Worm (Caenorhabditis elegans): ENCODE data around the gene meg-2.

meg-2 gene

ce11 chrX:13948810-13949209, 22.9 kb upstream of the meg-2 start, which contains the start of gene alg-1:
Gene alg-1 (plus strand): TSS chrX:13949110.
- TF ChIP-seq pha-4 (tag; optimal IDR thresholded peaks at IDR 0.05) (no peak), ceh-91 (GFP tag; IDR thresholded peaks at IDR 0.05) (no peak), athp-1 (tag; optimal IDR thresholded peaks at IDR 0.05) (no peak), Y67H2A.10 (GFP tag; conservative IDR thresholded peaks at IDR 0.05) (no peak), efl-1 (GFP tag; optimal IDR thresholded peaks at IDR 0.05) (no peak), egl-18 (GFP tag; IDR thresholded peaks at IDR 0.05) (no peak), lin-26 (GFP tag; IDR thresholded peaks at IDR 0.05) (no peak), ccch-3 (GFP tag; optimal IDR thresholded peaks at IDR 0.05) (no peak), lsy-27 (tag; optimal IDR thresholded peaks at IDR 0.05; ENCODE audit: borderline replicate concordance, insufficient read depth) (no peak), let-526 (GFP tag; IDR thresholded peaks at IDR 0.05) (no peak), F37B4.10 (GFP tag; IDR thresholded peaks at IDR 0.05) (no peak), nfyb-1 (GFP tag; IDR thresholded peaks at IDR 0.05) (no peak), F52B5.7 (tag; optimal IDR thresholded peaks at IDR 0.05) (no peak), attf-3 (GFP tag; conservative IDR thresholded peaks at IDR 0.05) (no peak), sptf-2 (GFP tag; optimal IDR thresholded peaks at IDR 0.05) (no peak), nhr-27 (tag; optimal IDR thresholded peaks at IDR 0.05) (no peak), T07F8.4 (tag; optimal IDR thresholded peaks at IDR 0.05) (no peak), atf-7 (tag; optimal IDR thresholded peaks at IDR 0.05) (no peak)

ce11 chrX:13948167-13948566, 22.2 kb upstream of the meg-2 start:
- no peak for TF ChIP-seq sdz-38 (tag; optimal IDR thresholded peaks at IDR 0.05)
- 0 out of 2 replicates have a peak, but pooled peaks have one; percentile 17 for TF ChIP-seq pbrm-1 (GFP tag; IDR thresholded peaks at IDR 0.05)
- TF ChIP-seq lag-1 (GFP tag; IDR thresholded peaks at IDR 0.05), result 0 out of 2 replicates have a peak, but pooled peaks have one; percentile 33
- peak; percentile 9; the same call in 1 of the 2 replicates for TF ChIP-seq hmg-1.2 (GFP tag; IDR thresholded peaks at IDR 0.05)

DNA sequence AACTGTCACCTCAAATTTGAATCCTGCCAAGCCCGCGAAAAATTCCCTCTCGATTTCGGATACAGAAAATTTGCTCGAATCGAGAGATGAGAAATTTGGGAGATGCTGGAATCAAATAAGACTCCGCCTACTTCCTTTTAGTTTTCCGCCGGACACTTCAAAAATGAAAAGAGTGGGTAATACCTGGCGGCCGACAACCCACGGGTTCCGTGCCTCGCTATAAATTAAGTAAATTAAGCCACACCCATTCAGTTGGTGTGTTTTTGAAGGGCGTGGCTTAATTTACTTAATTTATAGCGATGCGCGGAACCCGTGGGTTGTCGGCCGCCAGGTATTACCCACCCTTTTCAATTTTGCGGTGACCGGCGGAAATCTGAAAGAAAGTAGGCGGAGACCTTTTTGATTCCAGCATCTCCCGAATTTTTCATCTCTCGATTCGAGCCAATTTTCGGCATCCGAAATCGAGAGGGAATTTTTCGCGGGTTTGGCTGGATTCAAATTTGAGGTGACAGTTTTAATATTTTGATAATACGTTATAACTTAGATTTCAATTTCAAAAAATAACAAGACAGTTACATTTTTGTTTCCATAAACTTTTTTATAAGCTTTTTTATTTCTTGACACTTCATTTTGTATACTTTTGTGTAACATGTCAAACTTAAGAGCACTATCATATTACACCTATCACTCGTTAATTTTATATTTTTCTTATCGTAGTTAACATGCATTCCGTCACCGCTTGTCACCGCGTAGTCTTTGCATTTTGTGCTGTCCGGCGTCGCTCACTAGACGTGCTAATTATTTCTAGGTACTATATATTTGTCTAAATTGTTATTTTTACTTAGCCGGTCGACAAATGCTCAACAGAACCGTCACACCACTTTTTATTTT, 21.0 kb upstream of the meg-2 start:
- no peak for TF ChIP-seq egl-44 (GFP tag; IDR thresholded peaks at IDR 0.05)
- TF ChIP-seq F37B4.10 (GFP tag; IDR thresholded peaks at IDR 0.05), result no peak
- TF ChIP-seq lsy-27 (tag; optimal IDR thresholded peaks at IDR 0.05; ENCODE audit: borderline replicate concordance, insufficient read depth), result no peak
- TF ChIP-seq xnd-1 (tag; optimal IDR thresholded peaks at IDR 0.05), result no peak
- TF ChIP-seq tbp1 (GFP tag; optimal IDR thresholded peaks at IDR 0.05), result no peak
- no peak for TF ChIP-seq ekl-4 (GFP tag; IDR thresholded peaks at IDR 0.05)
- TF ChIP-seq snpc-3.4 (tag; optimal IDR thresholded peaks at IDR 0.05), result peak; percentile 50
- TF ChIP-seq attf-6 (GFP tag; IDR thresholded peaks at IDR 0.05), result peak; percentile 37; the same call in 1 of the 2 replicates
- no peak for TF ChIP-seq sptf-2 (GFP tag; optimal IDR thresholded peaks at IDR 0.05)
- TF ChIP-seq C06A6.2 (GFP tag; conservative IDR thresholded peaks at IDR 0.05), result no peak
- 0 out of 2 replicates have a peak, but pooled peaks have one; percentile 5 for TF ChIP-seq rcor-1 (GFP tag; IDR thresholded peaks at IDR 0.05)
- TF ChIP-seq Y56A3A.18 (GFP tag; IDR thresholded peaks at IDR 0.05), result 0 out of 2 replicates have a peak, but pooled peaks have one; percentile 31
- TF ChIP-seq pbrm-1 (GFP tag; IDR thresholded peaks at IDR 0.05), result peak; percentile 55
- no peak for TF ChIP-seq ztf-6 (GFP tag; IDR thresholded peaks at IDR 0.05)
- peak; percentile 64 for TF ChIP-seq snpc-1.1 (tag; optimal IDR thresholded peaks at IDR 0.05; ENCODE audit: insufficient read depth)
- TF ChIP-seq Y79H2A.3 (GFP tag; conservative IDR thresholded peaks at IDR 0.05), result no peak
- TF ChIP-seq F39B2.1 (GFP tag; IDR thresholded peaks at IDR 0.05), result 0 out of 2 replicates have a peak, but pooled peaks have one; percentile 41
- peak; percentile 71 for TF ChIP-seq snpc-4 (GFP tag; optimal IDR thresholded peaks at IDR 0.05)
- peak in 3 of 4 experiments; percentile 67 to 96 (median 94) for TF ChIP-seq snpc-4 (tag; optimal IDR thresholded peaks at IDR 0.05)
- no peak for TF ChIP-seq rpc-1 (optimal IDR thresholded peaks at IDR 0.05)
- TF ChIP-seq rpc-1 (tag; optimal IDR thresholded peaks at IDR 0.05), result peak; percentile 12
- TF ChIP-seq ztf-25 (GFP tag; IDR thresholded peaks at IDR 0.05), result 0 out of 2 replicates have a peak, but pooled peaks have one; percentile 6
- TF ChIP-seq nhr-80 (tag; optimal IDR thresholded peaks at IDR 0.05), result peak; percentile 72
- TF ChIP-seq ceh-27 (GFP tag; optimal IDR thresholded peaks at IDR 0.05), result no peak
- no peak for TF ChIP-seq ZK185.1 (tag; optimal IDR thresholded peaks at IDR 0.05; ENCODE audit: poor library complexity, severe bottlenecking)
- TF ChIP-seq ceh-40 (GFP tag; IDR thresholded peaks at IDR 0.05), result no peak

All from whole organism, young adult.